Worm (Caenorhabditis elegans): ENCODE results near the gene C13A2.3.

DNA sequence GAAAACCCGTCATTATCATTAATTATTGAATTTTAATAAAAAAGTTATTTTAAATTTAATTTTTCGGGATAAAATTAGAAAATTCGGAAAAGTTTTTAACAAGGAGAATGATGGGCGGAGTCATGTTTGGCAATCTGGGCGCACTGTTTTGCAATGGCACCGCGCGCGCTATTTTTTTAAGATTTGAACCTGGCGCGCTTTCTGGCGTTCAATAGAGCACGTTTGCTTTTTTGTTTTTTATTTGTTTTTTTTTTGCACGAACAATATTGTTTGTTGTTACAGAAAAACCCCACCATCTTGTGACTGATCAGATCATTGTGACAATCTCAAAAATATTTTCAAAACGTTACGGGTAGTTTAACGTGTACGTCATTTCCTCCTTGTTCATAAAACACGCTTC lies 45.0 kb upstream of the C13A2.3 start, which contains the start of gene hyls-1:
- 0 out of 2 replicates have a peak, but pooled peaks have one; percentile 45 for TF ChIP-seq flt-1 (GFP tag; IDR thresholded peaks at IDR 0.05)
- peak; percentile 78 for TF ChIP-seq cog-1 (tag; optimal IDR thresholded peaks at IDR 0.05)
- no peak for TF ChIP-seq klf-2 (GFP tag; conservative IDR thresholded peaks at IDR 0.05)
- TF ChIP-seq T22C8.4 (GFP tag; IDR thresholded peaks at IDR 0.05), result no peak
- no peak for TF ChIP-seq ref-1 (GFP tag; conservative IDR thresholded peaks at IDR 0.05)
- TF ChIP-seq ztf-23 (GFP tag; IDR thresholded peaks at IDR 0.05), result 0 out of 2 replicates have a peak, but pooled peaks have one; percentile 56
- TF ChIP-seq med-1 (GFP tag; optimal IDR thresholded peaks at IDR 0.05; ENCODE audit: insufficient read depth), result no peak
- TF ChIP-seq ztf-29 (GFP tag; IDR thresholded peaks at IDR 0.05), result no peak

Data from whole organism, midembryonic.